Worm (Caenorhabditis elegans) whole organism, L3 larva: ENCODE results near the gene msrp-4.
"Not testable (repeated sequence)": the region's sequence is repeated elsewhere in the genome, so short reads cannot be mapped to it uniquely, and the experiment has no call there.

Experiments
- R02D3.7 ChIP-seq: fragments of 150-350 bp; optimal IDR thresholded peaks from 2 replicates; lab custom pipeline; 2014; ENCODE audit warnings: missing biosample characterization, missing genetic modification characterization
- ZK546.5 ChIP-seq: sonication (generic microtip); optimal IDR thresholded peaks from 2 replicates; lab custom pipeline; 2017; ENCODE audit warnings: missing biosample characterization, missing genetic modification characterization
- aly-2 ChIP-seq: fragments of 150-350 bp; optimal IDR thresholded peaks from 2 replicates; lab custom pipeline; 2014; ENCODE audit warnings: missing biosample characterization, missing genetic modification characterization
- ama-1 ChIP-seq: fragments of 150-350 bp; optimal IDR thresholded peaks from 2 replicates; lab custom pipeline; 2018
- ceh-16 ChIP-seq: sonication (generic microtip); optimal IDR thresholded peaks from 2 replicates; lab custom pipeline; 2017; ENCODE audit warnings: missing biosample characterization, missing genetic modification characterization
- ceh-28 ChIP-seq: fragments of 150-350 bp; optimal IDR thresholded peaks from 2 replicates; lab custom pipeline; 2014; ENCODE audit warnings: missing biosample characterization, missing genetic modification reagents, missing genetic modification characterization
- ceh-82 ChIP-seq: fragments of 150-350 bp; optimal IDR thresholded peaks from 2 replicates; lab custom pipeline; 2014; ENCODE audit warnings: missing biosample characterization, missing genetic modification characterization
- daf-12 ChIP-seq: fragments of 150-350 bp; optimal IDR thresholded peaks from 2 replicates; lab custom pipeline; 2014; ENCODE audit warnings: missing biosample characterization, missing genetic modification reagents, missing genetic modification characterization
- egl-27 ChIP-seq: sonication (generic microtip); optimal IDR thresholded peaks from 4 replicates; lab custom pipeline; 2017; ENCODE audit warnings: missing biosample characterization, missing genetic modification reagents, missing genetic modification characterization
- egl-5 ChIP-seq: fragments of 150-350 bp; optimal IDR thresholded peaks from 2 replicates; lab custom pipeline; 2017; ENCODE audit warnings: missing biosample characterization, missing genetic modification reagents, missing genetic modification characterization, inconsistent platforms
- elt-1 ChIP-seq: fragments of 150-350 bp; optimal IDR thresholded peaks from 2 replicates; lab custom pipeline; 2014; ENCODE audit warnings: missing biosample characterization, missing genetic modification characterization
- elt-2 ChIP-seq: sonication (generic microtip); optimal IDR thresholded peaks from 2 replicates; lab custom pipeline; 2016; ENCODE audit warnings: missing genetic modification reagents, mild to moderate bottlenecking, missing genetic modification characterization, missing compliant biosample characterization
- elt-3 ChIP-seq, 3 experiments: fragments of 150-350 bp in 1 of 3; sonication (generic microtip) in 2 of 3; optimal IDR thresholded peaks; 2 replicates in 2 of 3; 4 replicates in 1 of 3; lab custom pipeline; 2014 to 2017; ENCODE audit warnings: missing biosample characterization in 3 of 3, missing genetic modification characterization in 3 of 3
- eor-1 ChIP-seq, 2 experiments: fragments of 150-350 bp; optimal IDR thresholded peaks; 2 replicates each; lab custom pipeline; 2014 to 2018; ENCODE audit warnings: missing biosample characterization in 2 of 2, missing genetic modification characterization in 2 of 2
- fkh-10 ChIP-seq: sonication (generic microtip); optimal IDR thresholded peaks from 2 replicates; lab custom pipeline; 2017; ENCODE audit warnings: missing biosample characterization, missing genetic modification reagents, missing genetic modification characterization
- fkh-2 ChIP-seq: fragments of 150-350 bp; optimal IDR thresholded peaks from 2 replicates; lab custom pipeline; 2014; ENCODE audit warnings: missing biosample characterization, missing genetic modification reagents, missing genetic modification characterization
- fos-1 ChIP-seq: fragments of 150-350 bp; optimal IDR thresholded peaks from 2 replicates; lab custom pipeline; 2014; ENCODE audit warnings: missing biosample characterization, missing genetic modification characterization
- hmg-11 ChIP-seq: sonication (generic microtip); optimal IDR thresholded peaks from 2 replicates; lab custom pipeline; 2016; ENCODE audit warnings: missing genetic modification characterization, missing compliant biosample characterization
- jun-1 ChIP-seq: fragments of 150-350 bp; optimal IDR thresholded peaks from 2 replicates; lab custom pipeline; 2014; ENCODE audit warnings: missing biosample characterization, missing genetic modification reagents, missing genetic modification characterization
- lin-15B ChIP-seq: fragments of 150-350 bp; optimal IDR thresholded peaks from 2 replicates; lab custom pipeline; 2014; ENCODE audit warnings: missing biosample characterization, missing genetic modification characterization
- lin-39 ChIP-seq: fragments of 150-350 bp; optimal IDR thresholded peaks from 2 replicates; lab custom pipeline; 2018; ENCODE audit warnings: missing biosample characterization, missing genetic modification reagents, missing genetic modification characterization
- lsy-12 ChIP-seq: sonication (generic microtip); optimal IDR thresholded peaks from 2 replicates; lab custom pipeline; 2016; ENCODE audit warnings: mild to moderate bottlenecking, missing genetic modification characterization, missing compliant biosample characterization
- mdl-1 ChIP-seq: fragments of 150-350 bp; optimal IDR thresholded peaks from 2 replicates; lab custom pipeline; 2014; ENCODE audit warnings: missing biosample characterization, missing genetic modification characterization
- nfya-1 ChIP-seq: sonication (generic microtip); optimal IDR thresholded peaks from 2 replicates; lab custom pipeline; 2017; ENCODE audit warnings: missing genetic modification characterization, mild to moderate bottlenecking, missing compliant biosample characterization, antibody characterized with exemption, moderate library complexity; ENCODE audit not compliant: insufficient read depth
- nhr-11 ChIP-seq: fragments of 150-350 bp; optimal IDR thresholded peaks from 2 replicates; lab custom pipeline; 2014; ENCODE audit warnings: missing biosample characterization, missing genetic modification characterization
- nhr-12 ChIP-seq: fragments of 150-350 bp; optimal IDR thresholded peaks from 2 replicates; lab custom pipeline; 2014; ENCODE audit warnings: missing biosample characterization, missing genetic modification characterization
- nhr-23 ChIP-seq: fragments of 150-350 bp; optimal IDR thresholded peaks from 2 replicates; lab custom pipeline; 2014; ENCODE audit warnings: missing biosample characterization, missing genetic modification reagents, missing genetic modification characterization
- nhr-25 ChIP-seq: sonication (generic microtip); optimal IDR thresholded peaks from 2 replicates; lab custom pipeline; 2017; ENCODE audit warnings: missing biosample characterization, missing genetic modification characterization
- nhr-28 ChIP-seq: fragments of 150-350 bp; optimal IDR thresholded peaks from 2 replicates; lab custom pipeline; 2014; ENCODE audit warnings: missing biosample characterization, missing genetic modification characterization
- nhr-43 ChIP-seq: sonication (generic microtip); optimal IDR thresholded peaks from 2 replicates; lab custom pipeline; 2016; ENCODE audit warnings: mild to moderate bottlenecking, missing genetic modification characterization, missing compliant biosample characterization; ENCODE audit not compliant: poor library complexity, severe bottlenecking
- nhr-67 ChIP-seq: fragments of 150-350 bp; optimal IDR thresholded peaks from 2 replicates; lab custom pipeline; 2014; ENCODE audit warnings: missing biosample characterization, missing genetic modification characterization
- nhr-76 ChIP-seq: fragments of 150-350 bp; sonication (generic microtip); optimal IDR thresholded peaks from 5 replicates; lab custom pipeline; 2014; ENCODE audit warnings: missing biosample characterization, missing genetic modification characterization
- nhr-77 ChIP-seq: fragments of 150-350 bp; optimal IDR thresholded peaks from 2 replicates; lab custom pipeline; 2014; ENCODE audit warnings: missing biosample characterization, missing genetic modification characterization
- pqm-1 ChIP-seq: fragments of 150-350 bp; optimal IDR thresholded peaks from 2 replicates; lab custom pipeline; 2017; ENCODE audit warnings: missing biosample characterization, missing genetic modification characterization, inconsistent platforms
- sea-2 ChIP-seq: fragments of 150-350 bp; sonication (generic microtip); optimal IDR thresholded peaks from 4 replicates; lab custom pipeline; 2014; ENCODE audit warnings: missing biosample characterization, missing genetic modification reagents, missing genetic modification characterization
- skn-1 ChIP-seq: fragments of 150-350 bp; optimal IDR thresholded peaks from 2 replicates; lab custom pipeline; 2014; ENCODE audit warnings: missing biosample characterization, missing genetic modification characterization
- snpc-4 ChIP-seq: fragments of 150-350 bp; optimal IDR thresholded peaks from 2 replicates; lab custom pipeline; 2014; ENCODE audit warnings: missing biosample characterization, missing genetic modification characterization
- tbx-2 ChIP-seq: sonication (generic microtip); optimal IDR thresholded peaks from 2 replicates; lab custom pipeline; 2016; ENCODE audit warnings: mild to moderate bottlenecking, missing genetic modification characterization, missing compliant biosample characterization
- unc-39 ChIP-seq: sonication (generic microtip); optimal IDR thresholded peaks from 4 replicates; lab custom pipeline; 2017; ENCODE audit warnings: missing biosample characterization, missing genetic modification characterization
- unc-62 ChIP-seq: fragments of 150-350 bp; sonication (generic microtip); optimal IDR thresholded peaks from 4 replicates; lab custom pipeline; 2014; ENCODE audit warnings: missing biosample characterization, missing genetic modification reagents, missing genetic modification characterization
- zag-1 ChIP-seq: fragments of 150-350 bp; optimal IDR thresholded peaks from 2 replicates; lab custom pipeline; 2014; ENCODE audit warnings: missing biosample characterization, missing genetic modification characterization
- ztf-11 ChIP-seq: fragments of 150-350 bp; optimal IDR thresholded peaks from 2 replicates; lab custom pipeline; 2014; ENCODE audit warnings: missing biosample characterization, missing genetic modification characterization
- ztf-4 ChIP-seq: fragments of 150-350 bp; optimal IDR thresholded peaks from 2 replicates; lab custom pipeline; 2014; ENCODE audit warnings: missing biosample characterization, missing genetic modification characterization

msrp-4 gene

DNA sequence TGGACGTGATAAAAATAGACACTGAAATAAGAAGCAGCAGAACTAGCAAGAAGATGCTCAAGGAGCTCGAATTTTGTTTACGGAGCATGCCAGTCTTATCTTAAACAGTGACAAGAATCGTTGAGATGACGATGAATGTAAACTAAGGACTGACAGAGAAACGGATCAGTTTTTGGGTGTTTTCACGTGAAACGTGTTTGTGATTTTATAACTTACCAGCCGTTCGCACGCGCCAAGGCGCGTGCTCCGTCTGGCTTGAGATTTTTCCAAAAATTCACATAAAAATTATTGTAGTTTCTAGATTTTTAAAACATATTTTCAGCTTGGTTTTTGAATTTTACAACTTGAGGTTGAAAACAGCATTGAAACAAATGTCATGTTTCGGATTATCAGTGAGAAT, 27.9 kb upstream of the msrp-4 start, which contains the start of gene F28A10.5:
F28A10.5 (minus strand) TSS at position 101 of the 400 bp plus-strand sequence.
- TF ChIP-seq fos-1, ceh-82, nhr-12 (tag; lab: Kevin White, UChicago): not testable (repeated sequence)

ce11 chrII:848519-848918, 25.9 kb upstream of the msrp-4 start, which contains the start of the genes acdh-9 and F28A10.13:
Gene acdh-9 (minus strand): TSS chrII:848603.
Gene F28A10.13 (plus strand): TSS chrII:848812.
- no peak for TF ChIP-seq egl-5 (tag; lab: Kevin White, UChicago)
- peak; percentile 44 for TF ChIP-seq pqm-1 (tag; lab: Kevin White, UChicago)
- TF ChIP-seq ztf-11 (tag; lab: Kevin White, UChicago) = no peak
- TF ChIP-seq elt-2 = peak; percentile 69
- no peak for TF ChIP-seq skn-1
- TF ChIP-seq lsy-12 (tag; lab: Kevin White, UChicago) = no peak
- no peak for TF ChIP-seq egl-27 (tag; lab: Kevin White, UChicago)
- TF ChIP-seq ztf-4 = no peak
- no peak for TF ChIP-seq aly-2 (tag; lab: Kevin White, UChicago)
- no peak for TF ChIP-seq unc-39 (tag; lab: Kevin White, UChicago)
- no peak for TF ChIP-seq ceh-82 (tag; lab: Kevin White, UChicago)
- TF ChIP-seq nhr-76 (tag; lab: Kevin White, UChicago) = peak; percentile 95
- no peak for TF ChIP-seq hmg-11 (tag; lab: Kevin White, UChicago)
- TF ChIP-seq nhr-67 = no peak
- no peak for TF ChIP-seq sea-2 (GFP tag; lab: Kevin White, UChicago)
- TF ChIP-seq snpc-4 = no peak
- TF ChIP-seq nhr-25 (tag; lab: Kevin White, UChicago) = peak; percentile 22
- peak; percentile 11 for TF ChIP-seq nhr-23 (tag; lab: Kevin White, UChicago)
- no peak for TF ChIP-seq fkh-10
- no peak for TF ChIP-seq eor-1 (tag; optimal IDR thresholded peaks at IDR 0.05; lab: Kevin White, UChicago)
- TF ChIP-seq ceh-16 = no peak
- peak; percentile 8 for TF ChIP-seq lin-15B (tag; lab: Kevin White, UChicago)
- TF ChIP-seq daf-12 (tag; lab: Kevin White, UChicago) = no peak
- TF ChIP-seq nfya-1 (tag; lab: Kevin White, UChicago) = peak; percentile 65
- peak; percentile 79 for TF ChIP-seq mdl-1 (tag; lab: Kevin White, UChicago)
- no peak for TF ChIP-seq unc-62 (GFP tag; lab: Kevin White, UChicago)
- TF ChIP-seq nhr-43 = no peak
- no peak for TF ChIP-seq elt-3 (tag; optimal IDR thresholded peaks at IDR 0.05; lab: Kevin White, UChicago)
- TF ChIP-seq jun-1 (tag; lab: Kevin White, UChicago) = peak; percentile 36
- no peak for TF ChIP-seq fkh-2 (tag; lab: Kevin White, UChicago)
- TF ChIP-seq nhr-28 (tag; lab: Kevin White, UChicago) = no peak
- no peak for TF ChIP-seq tbx-2 (tag; lab: Kevin White, UChicago)
- no peak for TF ChIP-seq R02D3.7 (tag; lab: Kevin White, UChicago)
- TF ChIP-seq nhr-77 (tag; lab: Kevin White, UChicago) = no peak
- no peak for TF ChIP-seq lin-39 (tag; lab: Kevin White, UChicago)
- TF ChIP-seq ceh-28 (tag; lab: Kevin White, UChicago) = no peak
- no peak for TF ChIP-seq nhr-12 (tag; lab: Kevin White, UChicago)
- TF ChIP-seq nhr-11 (tag; lab: Kevin White, UChicago) = no peak
- TF ChIP-seq ZK546.5 (tag; lab: Kevin White, UChicago) = no peak
- no peak for TF ChIP-seq elt-1 (tag; lab: Kevin White, UChicago)
- TF ChIP-seq ama-1 = peak; percentile 68
- no peak for TF ChIP-seq zag-1
